Worm (Caenorhabditis elegans): Measurements from ENCODE around the gene srd-15.

- TF ChIP-seq him-1 (tag; optimal IDR thresholded peaks at IDR 0.05) (no peak), W03F9.2 (tag; optimal IDR thresholded peaks at IDR 0.05) (no peak)
These were observed 6.3 kb upstream of the srd-15 start, which contains the start of gene C04E6.13 for ce11 chrV:5912426-5912825.

Measured in whole organism, L4/young adult.